Worm (Caenorhabditis elegans): ENCODE data around the gene tag-278.
A peak's percentile ranks its signal among the peaks of the same experiment; 100 is the strongest.

tag-278 gene

DNA sequence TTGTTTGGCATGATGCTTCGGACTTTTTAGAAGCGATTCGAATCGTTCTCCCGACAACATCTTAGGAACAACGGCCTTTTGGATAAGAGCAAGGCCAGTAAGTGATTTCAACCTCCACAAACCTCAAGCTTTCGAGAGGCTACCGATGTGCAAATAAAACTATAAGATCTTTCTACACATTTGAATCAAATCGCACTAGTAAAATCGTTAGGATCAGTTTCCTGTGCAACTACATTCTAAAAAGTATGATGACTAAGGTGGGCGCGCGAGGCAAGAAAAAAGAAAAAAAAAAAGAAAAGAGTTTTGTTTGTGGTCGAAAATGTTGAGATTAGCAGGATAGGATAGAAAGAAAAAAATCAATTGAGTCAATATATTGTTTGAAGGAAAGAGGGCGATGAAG, 44.2 kb downstream of the tag-278 start, which contains the start of gene tmem-24:
Gene tmem-24, minus strand, starts transcription at position 101 of the 400 bp plus-strand sequence.
- no peak for TF ChIP-seq mls-2 (tag; optimal IDR thresholded peaks at IDR 0.05)
- TF ChIP-seq flh-1 (GFP tag; optimal IDR thresholded peaks at IDR 0.05) = no peak
- no peak for TF ChIP-seq sptf-1 (tag; optimal IDR thresholded peaks at IDR 0.05)
- TF ChIP-seq snpc-4 (tag; optimal IDR thresholded peaks at IDR 0.05) = no peak
- TF ChIP-seq pha-4 (tag; optimal IDR thresholded peaks at IDR 0.05) = no peak
- no peak for TF ChIP-seq elt-1 (tag; optimal IDR thresholded peaks at IDR 0.05; ENCODE audit: borderline replicate concordance, insufficient read depth)
- TF ChIP-seq unc-39 (tag; optimal IDR thresholded peaks at IDR 0.05) = no peak

DNA sequence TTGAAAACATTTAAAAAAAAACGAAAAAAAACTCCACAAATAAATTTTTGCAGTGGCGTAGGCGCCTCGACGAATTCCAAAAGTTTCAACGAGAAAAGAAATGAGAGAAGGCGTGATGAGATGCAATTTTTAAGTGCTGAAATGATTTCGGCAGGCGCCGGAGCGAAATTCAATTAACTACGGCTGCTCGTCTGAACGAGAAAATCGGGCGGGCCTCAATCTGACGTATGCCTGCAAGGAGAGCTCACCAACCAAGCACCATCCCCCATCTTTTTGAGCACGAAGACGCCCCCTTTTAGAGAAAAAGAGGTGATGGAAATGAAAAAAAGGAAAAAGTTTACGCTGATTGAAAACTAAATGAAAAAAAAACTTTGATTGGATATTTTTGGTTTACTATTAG, 54.2 kb downstream of the tag-278 start:
- no peak for TF ChIP-seq elt-3 (tag; optimal IDR thresholded peaks at IDR 0.05)
- TF ChIP-seq ces-1 (GFP tag; optimal IDR thresholded peaks at IDR 0.05) = peak; percentile 18

Data from whole organism, mixed stage, embryonic.